Worm (Caenorhabditis elegans): ENCODE data around the gene srh-88.
"Not testable (repeated sequence)": the region's sequence is repeated elsewhere in the genome, so short reads cannot be mapped to it uniquely, and the experiment has no call there.

DNA sequence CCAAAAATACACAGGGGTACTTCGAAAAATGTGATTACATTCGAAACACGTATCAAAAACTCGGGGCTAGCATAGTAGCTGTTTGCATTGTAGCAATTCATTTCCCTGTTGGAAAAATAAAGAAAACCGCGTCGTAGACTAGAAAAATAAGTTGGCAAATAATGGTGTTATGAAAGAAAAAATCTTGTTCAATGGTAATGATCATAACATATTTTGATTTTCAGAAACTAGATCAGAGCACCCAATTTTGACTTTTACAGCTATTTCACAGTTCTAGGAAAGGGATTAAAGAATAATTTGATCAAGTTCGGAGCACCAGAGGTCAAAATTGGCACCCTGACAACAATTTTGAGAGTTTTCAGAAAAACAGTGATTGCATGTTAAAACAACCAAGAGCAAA, 9.3 kb downstream of the srh-88 start, which contains the start of gene srh-248:
- TF ChIP-seq hmg-1.1 (GFP tag; IDR thresholded peaks at IDR 0.05); nhr-41 (GFP tag; IDR thresholded peaks at IDR 0.05); lir-3 (tag; optimal IDR thresholded peaks at IDR 0.05); egl-43 (GFP tag; IDR thresholded peaks at IDR 0.05); lin-13 (GFP tag; optimal IDR thresholded peaks at IDR 0.05); ceh-82 (tag; optimal IDR thresholded peaks at IDR 0.05): not testable (repeated sequence)

All from whole organism, L4 larva.